Fruit fly (Drosophila melanogaster): Measurements from ENCODE around the gene CG33181.

The CG33181 gene

DNA sequence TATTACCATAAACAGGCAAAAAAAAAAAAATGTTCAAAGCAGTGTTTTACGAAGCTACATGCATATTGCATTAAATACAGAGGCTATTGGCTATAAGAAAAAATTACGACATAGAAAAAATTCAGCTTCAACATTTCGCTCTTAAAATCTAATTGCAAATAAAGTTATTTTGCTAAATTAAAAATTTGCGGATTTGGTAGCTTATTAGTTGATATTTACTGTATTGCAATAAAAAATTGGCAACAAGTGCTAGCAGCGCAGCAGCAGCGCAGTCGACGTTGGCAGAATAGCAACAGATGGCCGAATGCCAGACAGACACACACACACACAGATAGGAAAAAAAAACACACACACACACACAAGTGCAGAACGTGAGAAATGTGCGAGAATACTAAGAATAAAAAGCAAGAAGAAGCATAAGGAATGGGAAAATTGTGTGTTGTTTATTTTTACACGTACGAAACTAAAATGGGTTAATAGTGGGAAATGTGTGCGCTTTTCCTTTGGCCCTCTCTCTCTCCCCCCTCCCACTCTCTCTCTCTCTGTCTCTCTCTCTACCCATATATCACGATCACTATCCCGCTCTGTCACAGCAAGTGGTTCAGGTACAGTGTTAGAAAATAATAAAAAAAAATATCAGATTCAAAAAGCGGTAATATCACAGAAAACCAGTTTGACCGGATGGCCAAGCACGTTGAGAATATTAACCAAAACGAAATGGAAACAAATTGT lies 44.6 kb downstream of the CG33181 start (continued):
- TF ChIP-seq vri (GFP tag; optimal IDR thresholded peaks at IDR 0.05) = no peak
- TF ChIP-seq fd85E (GFP tag; optimal IDR thresholded peaks at IDR 0.05) = no peak
- TF ChIP-seq CG15336 (GFP tag; IDR thresholded peaks at IDR 0.05) = peak; percentile 90
- peak; percentile 81 for TF ChIP-seq CG8119 (GFP tag; IDR thresholded peaks at IDR 0.05)
- TF ChIP-seq Sox14 (GFP tag; optimal IDR thresholded peaks at IDR 0.05) = peak; percentile 41
- TF ChIP-seq Hr4 (GFP tag; optimal IDR thresholded peaks at IDR 0.05) = peak; percentile 76
- TF ChIP-seq CG3919 (GFP tag; optimal IDR thresholded peaks at IDR 0.05) = peak; percentile 43
- TF ChIP-seq CG9139 (GFP tag; optimal IDR thresholded peaks at IDR 0.05) = no peak
- TF ChIP-seq CG4318 (GFP tag; optimal IDR thresholded peaks at IDR 0.05) = peak; percentile 48
- no peak for TF ChIP-seq CG11902 (GFP tag; optimal IDR thresholded peaks at IDR 0.05)
- TF ChIP-seq CG7368 (GFP tag; optimal IDR thresholded peaks at IDR 0.05) = no peak
- peak; percentile 78 for TF ChIP-seq Gug (GFP tag; IDR thresholded peaks at IDR 0.05)
- TF ChIP-seq CG16779 (tag; optimal IDR thresholded peaks at IDR 0.05) = no peak
- TF ChIP-seq CG32006 (GFP tag; optimal IDR thresholded peaks at IDR 0.05) = peak; percentile 76
- TF ChIP-seq CG6163 (GFP tag; IDR thresholded peaks at IDR 0.05) = peak; percentile 88
- TF ChIP-seq dsx (GFP tag; optimal IDR thresholded peaks at IDR 0.05; ENCODE audit: poor library complexity, severe bottlenecking) = no peak
- peak; percentile 32 for TF ChIP-seq CG10631 (GFP tag; optimal IDR thresholded peaks at IDR 0.05)
- TF ChIP-seq OdsH (GFP tag; optimal IDR thresholded peaks at IDR 0.05) = peak; percentile 63
- TF ChIP-seq Sox15 (GFP tag; optimal IDR thresholded peaks at IDR 0.05) = no peak
- TF ChIP-seq acj6 (GFP tag; optimal IDR thresholded peaks at IDR 0.05) = peak; percentile 43
- TF ChIP-seq CG11294 (GFP tag; IDR thresholded peaks at IDR 0.05) = peak; percentile 88
- no peak for TF ChIP-seq Eip93F (GFP tag; optimal IDR thresholded peaks at IDR 0.05)
- no peak for TF ChIP-seq Eip75B (GFP tag; optimal IDR thresholded peaks at IDR 0.05)

DNA sequence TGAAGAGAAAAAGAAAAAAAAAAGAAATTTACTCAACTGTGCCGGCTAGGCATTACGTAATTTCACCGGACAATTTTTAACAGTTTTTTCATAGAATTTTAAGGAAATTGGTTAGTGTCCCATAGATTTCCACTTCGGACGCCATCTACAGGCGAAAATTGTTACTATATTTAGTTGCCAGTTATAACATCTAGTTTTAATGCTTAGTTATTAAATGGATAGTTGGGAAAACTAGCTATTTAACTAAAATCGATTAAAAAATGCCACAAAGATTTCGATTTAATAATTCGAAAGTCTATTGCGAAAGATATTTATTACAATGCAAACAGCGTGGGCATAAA lies 45.1 kb downstream of the CG33181 start:
- TF ChIP-seq CG16779 (tag; optimal IDR thresholded peaks at IDR 0.05) = no peak
- TF ChIP-seq CG7368 (GFP tag; optimal IDR thresholded peaks at IDR 0.05) = no peak
- no peak for TF ChIP-seq Ets21C (GFP tag; optimal IDR thresholded peaks at IDR 0.05)
- no peak for TF ChIP-seq Blimp-1 (GFP tag; optimal IDR thresholded peaks at IDR 0.05)
- no peak for TF ChIP-seq dac (GFP tag; optimal IDR thresholded peaks at IDR 0.05)
- no peak for TF ChIP-seq CG6792 (GFP tag; optimal IDR thresholded peaks at IDR 0.05)
- no peak for TF ChIP-seq CG11294 (GFP tag; IDR thresholded peaks at IDR 0.05)
- no peak for TF ChIP-seq CG10631 (GFP tag; optimal IDR thresholded peaks at IDR 0.05)
- TF ChIP-seq Sox15 (GFP tag; optimal IDR thresholded peaks at IDR 0.05) = no peak
- TF ChIP-seq salr (GFP tag; optimal IDR thresholded peaks at IDR 0.05) = no peak
- TF ChIP-seq net (GFP tag; optimal IDR thresholded peaks at IDR 0.05) = no peak

dm6 chrX:8534734-8535133 lies 45.6 kb downstream of the CG33181 start:
- TF ChIP-seq net (GFP tag; optimal IDR thresholded peaks at IDR 0.05) (no peak), CG16779 (tag; optimal IDR thresholded peaks at IDR 0.05) (no peak), CG15336 (GFP tag; IDR thresholded peaks at IDR 0.05) (peak; percentile 67), Gug (GFP tag; IDR thresholded peaks at IDR 0.05) (no peak), Hr4 (GFP tag; optimal IDR thresholded peaks at IDR 0.05) (peak; percentile 27), CG7368 (GFP tag; optimal IDR thresholded peaks at IDR 0.05) (no peak), CG32006 (GFP tag; optimal IDR thresholded peaks at IDR 0.05) (peak; percentile 19), Ets21C (GFP tag; optimal IDR thresholded peaks at IDR 0.05) (no peak), CG6808 (GFP tag; optimal IDR thresholded peaks at IDR 0.05) (no peak), Eip75B (GFP tag; optimal IDR thresholded peaks at IDR 0.05) (no peak), CG8119 (GFP tag; IDR thresholded peaks at IDR 0.05) (peak; percentile 54; the same call in 2 of the 3 replicates), CG6854 (GFP tag; optimal IDR thresholded peaks at IDR 0.05) (no peak), CG11294 (GFP tag; IDR thresholded peaks at IDR 0.05) (peak; percentile 27; the same call in 1 of the 2 replicates), fd85E (GFP tag; optimal IDR thresholded peaks at IDR 0.05) (no peak), CG10631 (GFP tag; optimal IDR thresholded peaks at IDR 0.05) (no peak), CG11902 (GFP tag; optimal IDR thresholded peaks at IDR 0.05) (no peak), esn (GFP tag; optimal IDR thresholded peaks at IDR 0.05) (no peak), CG9139 (GFP tag; optimal IDR thresholded peaks at IDR 0.05) (no peak), CG11762 (GFP tag; optimal IDR thresholded peaks at IDR 0.05; ENCODE audit: insufficient read depth) (no peak), eg (GFP tag; IDR thresholded peaks at IDR 0.05) (peak; percentile 72), CG4318 (GFP tag; optimal IDR thresholded peaks at IDR 0.05) (no peak), OdsH (GFP tag; optimal IDR thresholded peaks at IDR 0.05) (no peak), Lpt (GFP tag; optimal IDR thresholded peaks at IDR 0.05) (no peak), pdm3 (GFP tag; optimal IDR thresholded peaks at IDR 0.05) (no peak), salr (GFP tag; optimal IDR thresholded peaks at IDR 0.05) (no peak), vri (GFP tag; optimal IDR thresholded peaks at IDR 0.05) (no peak), CG8319 (GFP tag; optimal IDR thresholded peaks at IDR 0.05) (no peak), cyc (GFP tag; optimal IDR thresholded peaks at IDR 0.05) (no peak), CG6276 (GFP tag; optimal IDR thresholded peaks at IDR 0.05) (peak; percentile 35), CG31627 (GFP tag; optimal IDR thresholded peaks at IDR 0.05) (no peak)

Measured in whole organism, prepupa.